Fruit fly (Drosophila melanogaster): ENCODE results near the gene CG15044.

- TF ChIP-seq psq (GFP tag; optimal IDR thresholded peaks at IDR 0.05) (no peak), OdsH (GFP tag; optimal IDR thresholded peaks at IDR 0.05) (no peak), woc (GFP tag; optimal IDR thresholded peaks at IDR 0.05) (no peak), Dfd (GFP tag; optimal IDR thresholded peaks at IDR 0.05) (no peak), Abd-B (GFP tag; optimal IDR thresholded peaks at IDR 0.05) (no peak), Hr78 (GFP tag; optimal IDR thresholded peaks at IDR 0.05) (no peak), lola (GFP tag; optimal IDR thresholded peaks at IDR 0.05) (no peak), usp (GFP tag; optimal IDR thresholded peaks at IDR 0.05) (no peak), CrebA (GFP tag; optimal IDR thresholded peaks at IDR 0.05; ENCODE audit: borderline replicate concordance) (no peak), sage (GFP tag; optimal IDR thresholded peaks at IDR 0.05) (no peak), jim (GFP tag; optimal IDR thresholded peaks at IDR 0.05) (no peak)
These were observed 2.3 kb downstream of the CG15044 start, which contains the start of gene CG15046 for dm6 chrX:18489509-18489908.

Data from whole organism, wandering third instar larva.